Fruit fly (Drosophila melanogaster) whole organism, prepupa: ENCODE results near the gene CG31493.

Source experiments
- Blimp-1 ChIP-seq: fragments of 200-800 bp; sonication (Bioruptor generic); optimal IDR thresholded peaks from 3 replicates; lab custom pipeline; 2017; ENCODE audit warnings: missing biosample characterization, missing genetic modification characterization, mild to moderate bottlenecking, moderate library complexity, missing genetic modification reagents
- CG10669 ChIP-seq: fragments of 200-800 bp; sonication (Bioruptor generic); optimal IDR thresholded peaks from 3 replicates; lab custom pipeline; 2018; ENCODE audit warnings: missing biosample characterization, mild to moderate bottlenecking, missing genetic modification characterization, moderate library complexity
- CG11762 ChIP-seq: fragments of 200-800 bp; sonication (Bioruptor generic); optimal IDR thresholded peaks from 3 replicates; lab custom pipeline; 2016; ENCODE audit warnings: missing biosample characterization, missing genetic modification characterization; ENCODE audit not compliant: insufficient read depth
- CG11902 ChIP-seq: fragments of 200-800 bp; sonication (Bioruptor generic); optimal IDR thresholded peaks from 3 replicates; lab custom pipeline; 2016; ENCODE audit warnings: missing biosample characterization, missing genetic modification characterization
- CG1621 ChIP-seq: fragments of 200-800 bp; sonication (Bioruptor generic); optimal IDR thresholded peaks from 3 replicates; lab custom pipeline; 2018; ENCODE audit warnings: missing biosample characterization, mild to moderate bottlenecking, missing genetic modification characterization
- CG16779 ChIP-seq: fragments of 200-800 bp; sonication (Bioruptor generic); optimal IDR thresholded peaks from 3 replicates; lab custom pipeline; 2017; ENCODE audit warnings: missing biosample characterization, mild to moderate bottlenecking, missing genetic modification characterization
- CG3032 ChIP-seq: fragments of 200-800 bp; optimal IDR thresholded peaks from 2 replicates; lab custom pipeline; 2019; ENCODE audit warnings: missing biosample characterization, mild to moderate bottlenecking, missing genetic modification characterization, moderate library complexity
- CG31627 ChIP-seq: fragments of 200-800 bp; sonication (Bioruptor generic); optimal IDR thresholded peaks from 3 replicates; lab custom pipeline; 2016; ENCODE audit warnings: missing biosample characterization, missing genetic modification characterization
- CG4318 ChIP-seq: fragments of 200-800 bp; sonication (Bioruptor generic); optimal IDR thresholded peaks from 3 replicates; lab custom pipeline; 2017; ENCODE audit warnings: missing biosample characterization, mild to moderate bottlenecking, missing genetic modification characterization
- CG6276 ChIP-seq: fragments of 200-800 bp; sonication (Bioruptor generic); optimal IDR thresholded peaks from 2 replicates; lab custom pipeline; 2017; ENCODE audit warnings: missing biosample characterization, mild to moderate bottlenecking, missing genetic modification characterization
- CG6854 ChIP-seq: fragments of 200-800 bp; sonication (Bioruptor generic); optimal IDR thresholded peaks from 2 replicates; lab custom pipeline; 2017; ENCODE audit warnings: missing biosample characterization, mild to moderate bottlenecking, missing genetic modification characterization
- CG7368 ChIP-seq: fragments of 200-800 bp; sonication (Bioruptor generic); optimal IDR thresholded peaks from 3 replicates; lab custom pipeline; 2016; ENCODE audit warnings: missing biosample characterization, missing genetic modification characterization
- CG8119 ChIP-seq: fragments of 200-800 bp; sonication (Bioruptor generic); IDR thresholded peaks from 3 replicates; pipeline ENCODE4 v1.3.6; 2022; ENCODE audit warnings: missing biosample characterization, missing genetic modification characterization
- CG8319 ChIP-seq: fragments of 200-800 bp; sonication (Bioruptor generic); optimal IDR thresholded peaks from 3 replicates; lab custom pipeline; 2016; ENCODE audit warnings: missing biosample characterization, missing genetic modification characterization
- Eip78C ChIP-seq: fragments of 200-800 bp; sonication (Bioruptor generic); peaks from one replicate; lab custom pipeline; 2016; ENCODE audit warnings: missing biosample characterization, missing genetic modification characterization
- Eip93F ChIP-seq: fragments of 200-800 bp; sonication (Bioruptor generic); optimal IDR thresholded peaks from 2 replicates; lab custom pipeline; 2016; ENCODE audit warnings: missing biosample characterization, mild to moderate bottlenecking, missing genetic modification characterization
- Ets21C ChIP-seq: fragments of 200-800 bp; sonication (Bioruptor generic); optimal IDR thresholded peaks from 3 replicates; lab custom pipeline; 2016; ENCODE audit warnings: missing biosample characterization, missing genetic modification characterization
- Hr39 ChIP-seq: fragments of 200-800 bp; sonication (Bioruptor generic); optimal IDR thresholded peaks from 2 replicates; lab custom pipeline; 2016; ENCODE audit warnings: missing biosample characterization, missing genetic modification characterization
- Met ChIP-seq: fragments of 200-800 bp; sonication (Bioruptor generic); optimal IDR thresholded peaks from 3 replicates; lab custom pipeline; 2016; ENCODE audit warnings: missing biosample characterization, missing genetic modification characterization
- achi ChIP-seq: fragments of 200-800 bp; sonication (Bioruptor generic); optimal IDR thresholded peaks from 3 replicates; lab custom pipeline; 2016; ENCODE audit warnings: missing biosample characterization, missing genetic modification characterization
- dac ChIP-seq: fragments of 200-800 bp; sonication (Bioruptor generic); optimal IDR thresholded peaks from 2 replicates; lab custom pipeline; 2017; ENCODE audit warnings: missing biosample characterization, mild to moderate bottlenecking, missing genetic modification characterization
- dsx ChIP-seq: fragments of 200-800 bp; optimal IDR thresholded peaks from 3 replicates; lab custom pipeline; 2019; ENCODE audit warnings: missing biosample characterization, mild to moderate bottlenecking, missing genetic modification characterization, moderate library complexity; ENCODE audit not compliant: poor library complexity, severe bottlenecking
- eg ChIP-seq: fragments of 200-800 bp; sonication (Bioruptor generic); IDR thresholded peaks from 3 replicates; pipeline ENCODE4 v1.3.6; 2022; ENCODE audit warnings: missing biosample characterization, missing genetic modification characterization
- fd59A ChIP-seq: fragments of 200-800 bp; sonication (Bioruptor generic); optimal IDR thresholded peaks from 2 replicates; lab custom pipeline; 2017; ENCODE audit warnings: missing biosample characterization, mild to moderate bottlenecking, missing genetic modification characterization, missing genetic modification reagents
- fd85E ChIP-seq: fragments of 200-800 bp; sonication (Bioruptor generic); optimal IDR thresholded peaks from 3 replicates; lab custom pipeline; 2016; ENCODE audit warnings: missing biosample characterization, missing genetic modification characterization
- fkh ChIP-seq: fragments of 200-800 bp; sonication (Bioruptor generic); optimal IDR thresholded peaks from 3 replicates; lab custom pipeline; 2017; ENCODE audit warnings: missing biosample characterization, mild to moderate bottlenecking, missing genetic modification characterization, moderate library complexity
- lz ChIP-seq: fragments of 200-800 bp; sonication (Bioruptor generic); optimal IDR thresholded peaks from 3 replicates; lab custom pipeline; 2016; ENCODE audit warnings: missing biosample characterization, missing genetic modification characterization
- net ChIP-seq: fragments of 200-800 bp; sonication (Bioruptor generic); optimal IDR thresholded peaks from 3 replicates; lab custom pipeline; 2016; ENCODE audit warnings: missing biosample characterization, missing genetic modification characterization
- salr ChIP-seq, 2 experiments: fragments of 200-800 bp; sonication (Bioruptor generic); optimal IDR thresholded peaks; 3 replicates each; lab custom pipeline; 2016 to 2018; ENCODE audit warnings: missing biosample characterization in 2 of 2, missing genetic modification characterization in 2 of 2, mild to moderate bottlenecking in 1 of 2
- ss ChIP-seq, 2 experiments: fragments of 200-800 bp; sonication (Bioruptor generic); optimal IDR thresholded peaks; 2 replicates in 1 of 2; 3 replicates in 1 of 2; lab custom pipeline; 2017 to 2018; ENCODE audit warnings: mild to moderate bottlenecking in 2 of 2, missing biosample characterization in 2 of 2, missing genetic modification characterization in 2 of 2, moderate library complexity in 1 of 2
- vri ChIP-seq: fragments of 200-800 bp; sonication (Bioruptor generic); optimal IDR thresholded peaks from 3 replicates; lab custom pipeline; 2016; ENCODE audit warnings: missing biosample characterization, mild to moderate bottlenecking, missing genetic modification characterization

CG31493 gene

DNA sequence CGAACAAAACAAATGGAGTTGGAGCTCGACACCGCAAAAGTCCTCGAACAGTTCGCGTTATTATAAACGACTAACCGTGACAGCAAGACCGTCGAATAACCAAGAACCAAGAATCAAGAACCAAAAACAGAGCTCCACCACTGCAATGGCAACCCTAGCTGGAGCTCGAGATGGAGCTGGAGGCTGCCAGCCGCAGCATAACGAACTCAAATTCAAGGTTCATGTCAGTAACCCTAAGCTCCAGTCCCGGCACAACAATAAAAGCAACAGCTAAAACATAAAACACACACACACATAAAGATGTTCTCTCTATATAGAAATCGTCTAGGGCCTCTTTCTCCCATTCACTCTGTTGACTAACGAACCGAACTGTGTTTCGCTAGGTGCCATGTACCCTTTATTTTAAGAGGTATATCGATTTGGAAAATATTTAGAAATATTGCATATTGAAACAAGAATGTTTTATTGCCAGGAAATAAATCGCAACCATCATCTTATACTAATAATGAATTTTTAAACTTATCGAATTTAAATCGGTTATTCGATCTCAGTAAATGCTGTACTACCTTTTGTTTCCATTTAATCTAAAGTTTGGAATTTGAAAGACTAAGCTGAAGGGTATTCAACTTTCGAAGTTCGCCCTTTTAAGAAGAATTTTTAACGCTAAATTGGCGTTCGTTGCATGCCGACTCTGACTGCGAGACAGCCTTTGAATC is 40.2 kb downstream of the CG31493 start (continued):
- peak; percentile 14 for TF ChIP-seq Ets21C (GFP tag; lab: Kevin White, UChicago)
- peak; percentile 55 for TF ChIP-seq CG16779
- no peak for TF ChIP-seq CG8319 (GFP tag; lab: Kevin White, UChicago)
- TF ChIP-seq CG31627 (GFP tag; lab: Kevin White, UChicago): peak; percentile 29
- TF ChIP-seq Met (GFP tag; lab: Kevin White, UChicago): peak; percentile 58
- TF ChIP-seq CG3032 (tag; lab: Kevin White, UChicago): peak; percentile 86
- TF ChIP-seq CG7368 (GFP tag; lab: Kevin White, UChicago): peak; percentile 34
- TF ChIP-seq net (GFP tag; lab: Kevin White, UChicago): peak; percentile 51
- no peak for TF ChIP-seq CG4318 (GFP tag; lab: Kevin White, UChicago)
- no peak for TF ChIP-seq fd85E (GFP tag; lab: Kevin White, UChicago)
- TF ChIP-seq Blimp-1 (GFP tag; lab: Kevin White, UChicago): no peak
- peak; percentile 83 for TF ChIP-seq fd59A
- peak; percentile 52 for TF ChIP-seq lz (GFP tag; lab: Kevin White, UChicago)
- peak; percentile 69 for TF ChIP-seq achi (GFP tag; lab: Kevin White, UChicago)
- TF ChIP-seq CG8119 (GFP tag; lab: Robert Waterston, UW): peak; percentile 50; the same call in 1 of the 3 replicates
- no peak for TF ChIP-seq Eip93F (GFP tag; lab: Kevin White, UChicago)
- peak; percentile 77 for TF ChIP-seq CG10669
- TF ChIP-seq fkh (GFP tag; lab: Kevin White, UChicago): no peak
- TF ChIP-seq, all 60 proteins: peak for 43

dm6 chr3R:7172978-7173377 is 41.6 kb downstream of the CG31493 start:
- TF ChIP-seq net (GFP tag; lab: Kevin White, UChicago): no peak
- peak; percentile 4 for TF ChIP-seq Eip78C (GFP tag; lab: Kevin White, UChicago)
- no peak for TF ChIP-seq CG6276 (GFP tag; lab: Kevin White, UChicago)
- TF ChIP-seq CG11902 (GFP tag; lab: Kevin White, UChicago): no peak
- TF ChIP-seq CG6854 (GFP tag; lab: Kevin White, UChicago): peak; percentile 9
- TF ChIP-seq vri (GFP tag; lab: Kevin White, UChicago): peak; percentile 82
- no peak for TF ChIP-seq Hr39
- TF ChIP-seq dac (GFP tag; lab: Kevin White, UChicago): no peak
- TF ChIP-seq CG7368 (GFP tag; lab: Kevin White, UChicago): no peak
- TF ChIP-seq CG8319 (GFP tag; lab: Kevin White, UChicago): no peak
- no peak for TF ChIP-seq eg (GFP tag; lab: Robert Waterston, UW)

DNA sequence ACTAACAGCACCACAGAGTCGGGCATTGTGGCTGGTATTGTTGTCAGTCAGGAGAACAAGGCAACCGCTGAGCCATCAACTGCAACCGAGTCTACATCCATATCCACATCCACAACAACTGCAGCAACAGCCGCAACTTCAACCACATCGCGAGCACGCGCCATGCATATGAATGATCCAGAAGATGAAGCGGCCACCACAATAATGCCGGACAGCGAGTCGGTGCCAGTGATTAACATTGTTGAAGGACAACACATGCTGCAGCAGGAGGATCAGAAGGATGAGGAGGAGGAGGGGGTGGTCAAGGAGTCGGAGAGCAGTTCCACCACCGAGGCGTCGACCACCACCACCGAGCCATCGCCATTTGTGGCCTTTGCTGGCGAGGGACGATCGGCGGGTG is 43.4 kb downstream of the CG31493 start:
- TF ChIP-seq salr (GFP tag; optimal IDR thresholded peaks at IDR 0.05; lab: Kevin White, UChicago) (no peak), ss (GFP tag; optimal IDR thresholded peaks at IDR 0.05; lab: Kevin White, UChicago) (peak in 1 of 2 experiments; percentile 33), CG1621 (tag; lab: Kevin White, UChicago) (peak; percentile 71), CG11762 (GFP tag; lab: Kevin White, UChicago) (no peak), dsx (peak; percentile 81)
